Fruit fly (Drosophila melanogaster) whole organism, prepupa: Measurements from ENCODE around the gene Hsc70-4.
A peak's percentile ranks its signal among the peaks of the same experiment; 100 is the strongest.

Experiments used
- Blimp-1 ChIP-seq: fragments of 200-800 bp; sonication (Bioruptor generic); optimal IDR thresholded peaks from 3 replicates; lab custom pipeline; 2017; ENCODE audit warnings: missing biosample characterization, missing genetic modification characterization, mild to moderate bottlenecking, moderate library complexity, missing genetic modification reagents
- CG10669 ChIP-seq: fragments of 200-800 bp; sonication (Bioruptor generic); optimal IDR thresholded peaks from 3 replicates; lab custom pipeline; 2018; ENCODE audit warnings: missing biosample characterization, mild to moderate bottlenecking, missing genetic modification characterization, moderate library complexity
- CG11762 ChIP-seq: fragments of 200-800 bp; sonication (Bioruptor generic); optimal IDR thresholded peaks from 3 replicates; lab custom pipeline; 2016; ENCODE audit warnings: missing biosample characterization, missing genetic modification characterization; ENCODE audit not compliant: insufficient read depth
- CG11902 ChIP-seq: fragments of 200-800 bp; sonication (Bioruptor generic); optimal IDR thresholded peaks from 3 replicates; lab custom pipeline; 2016; ENCODE audit warnings: missing biosample characterization, missing genetic modification characterization
- CG16779 ChIP-seq: fragments of 200-800 bp; sonication (Bioruptor generic); optimal IDR thresholded peaks from 3 replicates; lab custom pipeline; 2017; ENCODE audit warnings: missing biosample characterization, mild to moderate bottlenecking, missing genetic modification characterization
- CG4318 ChIP-seq: fragments of 200-800 bp; sonication (Bioruptor generic); optimal IDR thresholded peaks from 3 replicates; lab custom pipeline; 2017; ENCODE audit warnings: missing biosample characterization, mild to moderate bottlenecking, missing genetic modification characterization
- CG6163 ChIP-seq: fragments of 200-800 bp; sonication (Bioruptor generic); IDR thresholded peaks from 3 replicates; pipeline ENCODE4 v1.3.6; 2022; ENCODE audit warnings: missing biosample characterization, missing genetic modification characterization
- CG6276 ChIP-seq: fragments of 200-800 bp; sonication (Bioruptor generic); optimal IDR thresholded peaks from 2 replicates; lab custom pipeline; 2017; ENCODE audit warnings: missing biosample characterization, mild to moderate bottlenecking, missing genetic modification characterization
- CG6808 ChIP-seq: fragments of 200-800 bp; sonication (Bioruptor generic); optimal IDR thresholded peaks from 3 replicates; lab custom pipeline; 2017; ENCODE audit warnings: missing biosample characterization, missing genetic modification characterization, mild to moderate bottlenecking, moderate library complexity, missing genetic modification reagents
- CG6854 ChIP-seq: fragments of 200-800 bp; sonication (Bioruptor generic); optimal IDR thresholded peaks from 2 replicates; lab custom pipeline; 2017; ENCODE audit warnings: missing biosample characterization, mild to moderate bottlenecking, missing genetic modification characterization
- CG7368 ChIP-seq: fragments of 200-800 bp; sonication (Bioruptor generic); optimal IDR thresholded peaks from 3 replicates; lab custom pipeline; 2016; ENCODE audit warnings: missing biosample characterization, missing genetic modification characterization
- CG8632 ChIP-seq: fragments of 200-800 bp; sonication (Bioruptor generic); optimal IDR thresholded peaks from 3 replicates; lab custom pipeline; 2016; ENCODE audit warnings: missing biosample characterization, missing genetic modification characterization
- CG9139 ChIP-seq: fragments of 200-800 bp; sonication (Bioruptor generic); optimal IDR thresholded peaks from 3 replicates; lab custom pipeline; 2017; ENCODE audit warnings: missing biosample characterization, mild to moderate bottlenecking, missing genetic modification characterization
- Eip75B ChIP-seq: fragments of 200-800 bp; sonication (Bioruptor generic); optimal IDR thresholded peaks from 3 replicates; lab custom pipeline; 2016; ENCODE audit warnings: missing biosample characterization, missing genetic modification characterization
- Eip78C ChIP-seq: fragments of 200-800 bp; sonication (Bioruptor generic); peaks from one replicate; lab custom pipeline; 2016; ENCODE audit warnings: missing biosample characterization, missing genetic modification characterization
- Eip93F ChIP-seq: fragments of 200-800 bp; sonication (Bioruptor generic); optimal IDR thresholded peaks from 2 replicates; lab custom pipeline; 2016; ENCODE audit warnings: missing biosample characterization, mild to moderate bottlenecking, missing genetic modification characterization
- Ets21C ChIP-seq: fragments of 200-800 bp; sonication (Bioruptor generic); optimal IDR thresholded peaks from 3 replicates; lab custom pipeline; 2016; ENCODE audit warnings: missing biosample characterization, missing genetic modification characterization
- Gug ChIP-seq: fragments of 200-800 bp; sonication (Bioruptor generic); IDR thresholded peaks from 2 replicates; pipeline ENCODE4 v1.3.6; 2022; ENCODE audit warnings: missing biosample characterization, missing genetic modification characterization
- Hr39 ChIP-seq: fragments of 200-800 bp; sonication (Bioruptor generic); optimal IDR thresholded peaks from 2 replicates; lab custom pipeline; 2016; ENCODE audit warnings: missing biosample characterization, missing genetic modification characterization
- Hr4 ChIP-seq: fragments of 200-800 bp; sonication (Bioruptor generic); optimal IDR thresholded peaks from 3 replicates; lab custom pipeline; 2016; ENCODE audit warnings: missing biosample characterization, missing genetic modification characterization
- Met ChIP-seq: fragments of 200-800 bp; sonication (Bioruptor generic); optimal IDR thresholded peaks from 3 replicates; lab custom pipeline; 2016; ENCODE audit warnings: missing biosample characterization, missing genetic modification characterization
- OdsH ChIP-seq: fragments of 200-800 bp; sonication (Bioruptor generic); optimal IDR thresholded peaks from 3 replicates; lab custom pipeline; 2016; ENCODE audit warnings: missing biosample characterization, missing genetic modification characterization
- Smox ChIP-seq: fragments of 200-800 bp; sonication (Bioruptor generic); optimal IDR thresholded peaks from 3 replicates; lab custom pipeline; 2016; ENCODE audit warnings: missing biosample characterization, missing genetic modification characterization
- Sox102F ChIP-seq: fragments of 200-800 bp; sonication (Bioruptor generic); optimal IDR thresholded peaks from 2 replicates; lab custom pipeline; 2016; ENCODE audit warnings: missing biosample characterization, mild to moderate bottlenecking, missing genetic modification characterization
- Sox14 ChIP-seq: fragments of 200-800 bp; sonication (Bioruptor generic); optimal IDR thresholded peaks from 3 replicates; lab custom pipeline; 2016; ENCODE audit warnings: missing biosample characterization, missing genetic modification characterization
- Sox15 ChIP-seq: fragments of 200-800 bp; sonication (Bioruptor generic); optimal IDR thresholded peaks from 3 replicates; lab custom pipeline; 2016; ENCODE audit warnings: missing biosample characterization, missing genetic modification characterization
- achi ChIP-seq: fragments of 200-800 bp; sonication (Bioruptor generic); optimal IDR thresholded peaks from 3 replicates; lab custom pipeline; 2016; ENCODE audit warnings: missing biosample characterization, missing genetic modification characterization
- acj6 ChIP-seq: fragments of 200-800 bp; sonication (Bioruptor generic); optimal IDR thresholded peaks from 3 replicates; lab custom pipeline; 2016; ENCODE audit warnings: missing biosample characterization, missing genetic modification characterization
- cyc ChIP-seq: fragments of 200-800 bp; sonication (Bioruptor generic); optimal IDR thresholded peaks from 3 replicates; lab custom pipeline; 2016; ENCODE audit warnings: missing biosample characterization, missing genetic modification characterization
- dac ChIP-seq: fragments of 200-800 bp; sonication (Bioruptor generic); optimal IDR thresholded peaks from 2 replicates; lab custom pipeline; 2017; ENCODE audit warnings: missing biosample characterization, mild to moderate bottlenecking, missing genetic modification characterization
- dsx ChIP-seq: fragments of 200-800 bp; optimal IDR thresholded peaks from 3 replicates; lab custom pipeline; 2019; ENCODE audit warnings: missing biosample characterization, mild to moderate bottlenecking, missing genetic modification characterization, moderate library complexity; ENCODE audit not compliant: poor library complexity, severe bottlenecking
- eg ChIP-seq: fragments of 200-800 bp; sonication (Bioruptor generic); IDR thresholded peaks from 3 replicates; pipeline ENCODE4 v1.3.6; 2022; ENCODE audit warnings: missing biosample characterization, missing genetic modification characterization
- esn ChIP-seq: fragments of 200-800 bp; sonication (Bioruptor generic); optimal IDR thresholded peaks from 2 replicates; lab custom pipeline; 2016; ENCODE audit warnings: missing biosample characterization, mild to moderate bottlenecking, missing genetic modification characterization, moderate library complexity
- fd59A ChIP-seq: fragments of 200-800 bp; sonication (Bioruptor generic); optimal IDR thresholded peaks from 2 replicates; lab custom pipeline; 2017; ENCODE audit warnings: missing biosample characterization, mild to moderate bottlenecking, missing genetic modification characterization, missing genetic modification reagents
- fd85E ChIP-seq: fragments of 200-800 bp; sonication (Bioruptor generic); optimal IDR thresholded peaks from 3 replicates; lab custom pipeline; 2016; ENCODE audit warnings: missing biosample characterization, missing genetic modification characterization
- fkh ChIP-seq: fragments of 200-800 bp; sonication (Bioruptor generic); optimal IDR thresholded peaks from 3 replicates; lab custom pipeline; 2017; ENCODE audit warnings: missing biosample characterization, mild to moderate bottlenecking, missing genetic modification characterization, moderate library complexity
- lz ChIP-seq: fragments of 200-800 bp; sonication (Bioruptor generic); optimal IDR thresholded peaks from 3 replicates; lab custom pipeline; 2016; ENCODE audit warnings: missing biosample characterization, missing genetic modification characterization
- net ChIP-seq: fragments of 200-800 bp; sonication (Bioruptor generic); optimal IDR thresholded peaks from 3 replicates; lab custom pipeline; 2016; ENCODE audit warnings: missing biosample characterization, missing genetic modification characterization
- pdm3 ChIP-seq: fragments of 200-800 bp; sonication (Bioruptor generic); optimal IDR thresholded peaks from 3 replicates; lab custom pipeline; 2016; ENCODE audit warnings: missing biosample characterization, missing genetic modification characterization
- salr ChIP-seq, 2 experiments: fragments of 200-800 bp; sonication (Bioruptor generic); optimal IDR thresholded peaks; 3 replicates each; lab custom pipeline; 2016 to 2018; ENCODE audit warnings: missing biosample characterization in 2 of 2, missing genetic modification characterization in 2 of 2, mild to moderate bottlenecking in 1 of 2
- vri ChIP-seq: fragments of 200-800 bp; sonication (Bioruptor generic); optimal IDR thresholded peaks from 3 replicates; lab custom pipeline; 2016; ENCODE audit warnings: missing biosample characterization, mild to moderate bottlenecking, missing genetic modification characterization

Hsc70-4 gene

dm6 chr3R:15243452-15243851, 965 bp downstream of the Hsc70-4 start (continued):
- TF ChIP-seq Eip78C (GFP tag; lab: Kevin White, UChicago) (peak; percentile 73), fd85E (GFP tag; lab: Kevin White, UChicago) (no peak), Gug (no peak), CG6854 (GFP tag; lab: Kevin White, UChicago) (no peak), achi (GFP tag; lab: Kevin White, UChicago) (no peak), CG6808 (GFP tag; lab: Kevin White, UChicago) (no peak), acj6 (GFP tag; lab: Kevin White, UChicago) (no peak), pdm3 (peak; percentile 2), vri (peak; percentile 50), cyc (no peak), Hr4 (GFP tag; lab: Kevin White, UChicago) (no peak), fkh (GFP tag; lab: Kevin White, UChicago) (peak; percentile 57), net (GFP tag; lab: Kevin White, UChicago) (no peak), CG9139 (GFP tag; lab: Kevin White, UChicago) (no peak), Met (GFP tag; lab: Kevin White, UChicago) (peak; percentile 41), eg (GFP tag; lab: Robert Waterston, UW) (no peak), CG6276 (GFP tag; lab: Kevin White, UChicago) (no peak), CG11902 (GFP tag; lab: Kevin White, UChicago) (no peak), Eip93F (GFP tag; lab: Kevin White, UChicago) (peak; percentile 1), CG8632 (GFP tag; lab: Kevin White, UChicago) (no peak), CG4318 (GFP tag; lab: Kevin White, UChicago) (no peak), Blimp-1 (no peak), dsx (GFP tag; lab: Kevin White, UChicago) (no peak), Smox (GFP tag; lab: Kevin White, UChicago) (peak; percentile 13), CG7368 (no peak), lz (GFP tag; lab: Kevin White, UChicago) (no peak), Sox102F (peak; percentile 33), CG11762 (GFP tag; lab: Kevin White, UChicago) (no peak), Sox14 (GFP tag; lab: Kevin White, UChicago) (peak; percentile 84), salr (GFP tag; optimal IDR thresholded peaks at IDR 0.05; lab: Kevin White, UChicago) (no peak), dac (GFP tag; lab: Kevin White, UChicago) (no peak), CG6163 (GFP tag; lab: Robert Waterston, UW) (peak; percentile 60), fd59A (GFP tag; lab: Kevin White, UChicago) (no peak), Ets21C (GFP tag; lab: Kevin White, UChicago) (no peak), CG16779 (tag; lab: Kevin White, UChicago) (peak; percentile 4)

- TF ChIP-seq Eip78C (GFP tag; lab: Kevin White, UChicago) (peak; percentile 45), Met (GFP tag; lab: Kevin White, UChicago) (peak; percentile 13), eg (GFP tag; lab: Robert Waterston, UW) (no peak), esn (peak; percentile 2), CG9139 (GFP tag; lab: Kevin White, UChicago) (no peak), pdm3 (no peak), Sox102F (peak; percentile 2), Hr39 (GFP tag; lab: Kevin White, UChicago) (no peak)
These were observed 4.1 kb downstream of the Hsc70-4 start for dm6 chr3R:15246601-15247000.

DNA sequence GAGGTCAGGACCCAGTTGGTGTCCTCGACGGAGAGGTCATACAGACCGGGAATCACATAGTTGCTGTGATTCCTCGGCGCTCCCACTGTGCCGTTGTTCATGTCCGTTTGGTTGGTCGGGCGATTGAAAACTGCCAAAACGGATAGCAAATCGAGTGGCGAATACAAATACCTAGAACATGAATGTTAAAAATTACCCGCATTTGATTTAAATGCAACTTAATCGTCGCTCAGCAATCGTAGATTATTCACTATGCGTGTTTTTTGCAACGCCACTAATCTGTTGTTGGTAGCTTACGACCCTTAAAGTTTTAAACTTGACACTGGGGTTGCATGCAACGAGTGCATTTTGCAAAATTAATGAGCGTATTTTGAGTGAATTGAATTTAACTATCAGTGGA, 6.5 kb downstream of the Hsc70-4 start, which contains the start of gene Amt:
Gene Amt, minus strand, starts transcription at position 101 of the 400 bp plus-strand sequence.
- TF ChIP-seq OdsH = no peak
- TF ChIP-seq vri = no peak
- no peak for TF ChIP-seq Eip78C (GFP tag; lab: Kevin White, UChicago)
- no peak for TF ChIP-seq Eip93F (GFP tag; lab: Kevin White, UChicago)
- no peak for TF ChIP-seq dac (GFP tag; lab: Kevin White, UChicago)
- no peak for TF ChIP-seq Sox102F
- TF ChIP-seq Sox15 (GFP tag; lab: Kevin White, UChicago) = no peak
- TF ChIP-seq CG10669 (GFP tag; lab: Kevin White, UChicago) = no peak
- no peak for TF ChIP-seq Smox (GFP tag; lab: Kevin White, UChicago)
- no peak for TF ChIP-seq Eip75B
